Fruit fly (Drosophila melanogaster) whole organism, embryonic: ENCODE data around the gene htk.

Experiments used
- CG10209 ChIP-seq: fragments of 200-800 bp; sonication (Bioruptor generic); optimal IDR thresholded peaks from 3 replicates; lab custom pipeline; 2017; ENCODE audit warnings: missing biosample characterization, mild to moderate bottlenecking, missing genetic modification characterization, missing genetic modification reagents
- CG10654 ChIP-seq: fragments of 200-800 bp; sonication (Bioruptor generic); optimal IDR thresholded peaks from 2 replicates; lab custom pipeline; 2016; ENCODE audit warnings: missing biosample characterization, missing genetic modification characterization
- CG11456 ChIP-seq: fragments of 200-800 bp; sonication (Bioruptor generic); IDR thresholded peaks from 3 replicates; pipeline ENCODE4 v1.3.6; 2022; ENCODE audit warnings: missing biosample characterization, missing genetic modification characterization
- CG12219 ChIP-seq: fragments of 200-800 bp; sonication (Bioruptor generic); optimal IDR thresholded peaks from 3 replicates; lab custom pipeline; 2018; ENCODE audit warnings: missing biosample characterization, mild to moderate bottlenecking, missing genetic modification characterization
- CG1233 ChIP-seq: fragments of 200-800 bp; sonication (Bioruptor generic); optimal IDR thresholded peaks from 4 replicates; lab custom pipeline; 2018; ENCODE audit warnings: missing biosample characterization, mild to moderate bottlenecking, missing genetic modification characterization
- CG13894 ChIP-seq: fragments of 200-800 bp; sonication (Bioruptor generic); optimal IDR thresholded peaks from 3 replicates; lab custom pipeline; 2018; ENCODE audit warnings: missing biosample characterization, mild to moderate bottlenecking, missing genetic modification characterization, moderate library complexity
- CG15601 ChIP-seq: fragments of 200-800 bp; sonication (Bioruptor generic); optimal IDR thresholded peaks from 3 replicates; lab custom pipeline; 2019; ENCODE audit warnings: missing biosample characterization, mild to moderate bottlenecking, missing genetic modification characterization, moderate library complexity
- CG17802 ChIP-seq: fragments of 200-800 bp; sonication (Bioruptor generic); optimal IDR thresholded peaks from 2 replicates; lab custom pipeline; 2018; ENCODE audit warnings: missing biosample characterization, mild to moderate bottlenecking, missing genetic modification characterization, moderate library complexity
- CG17912 ChIP-seq: fragments of 200-800 bp; sonication (Bioruptor generic); optimal IDR thresholded peaks from 2 replicates; lab custom pipeline; 2018; ENCODE audit warnings: missing biosample characterization, mild to moderate bottlenecking, missing genetic modification characterization
- CG2202 ChIP-seq: fragments of 200-800 bp; sonication (Bioruptor generic); optimal IDR thresholded peaks from 2 replicates; lab custom pipeline; 2018; ENCODE audit warnings: missing biosample characterization, mild to moderate bottlenecking, missing genetic modification characterization
- CG34376 ChIP-seq: fragments of 200-800 bp; sonication (Bioruptor generic); optimal IDR thresholded peaks from 2 replicates; lab custom pipeline; 2018; ENCODE audit warnings: missing biosample characterization, mild to moderate bottlenecking, missing genetic modification characterization
- CG4404 ChIP-seq: fragments of 200-800 bp; sonication (Bioruptor generic); IDR thresholded peaks from 2 replicates; pipeline ENCODE4 v1.3.6; 2022; ENCODE audit warnings: missing biosample characterization, missing genetic modification characterization
- CG6765 ChIP-seq: fragments of 200-800 bp; sonication (Bioruptor generic); optimal IDR thresholded peaks from 3 replicates; lab custom pipeline; 2017; ENCODE audit warnings: missing biosample characterization, mild to moderate bottlenecking, missing genetic modification characterization
- CG7928 ChIP-seq: fragments of 200-800 bp; sonication (Bioruptor generic); optimal IDR thresholded peaks from 2 replicates; lab custom pipeline; 2017; ENCODE audit warnings: missing biosample characterization, mild to moderate bottlenecking, missing genetic modification characterization
- CG9817 ChIP-seq: fragments of 200-800 bp; sonication (Bioruptor generic); optimal IDR thresholded peaks from 2 replicates; lab custom pipeline; 2018; ENCODE audit warnings: missing biosample characterization, mild to moderate bottlenecking, missing genetic modification characterization, moderate library complexity
- Dek ChIP-seq: fragments of 200-800 bp; sonication (Bioruptor generic); optimal IDR thresholded peaks from 3 replicates; lab custom pipeline; 2019; ENCODE audit warnings: missing biosample characterization, mild to moderate bottlenecking, missing genetic modification characterization, moderate library complexity
- Dll ChIP-seq: fragments of 200-800 bp; sonication (Bioruptor generic); IDR thresholded peaks from 4 replicates; pipeline ENCODE4 v1.3.6; 2022; ENCODE audit warnings: missing biosample characterization, missing genetic modification characterization; ENCODE audit not compliant: partially characterized antibody
- Fer3 ChIP-seq: fragments of 200-800 bp; sonication (Bioruptor generic); optimal IDR thresholded peaks from 2 replicates; lab custom pipeline; 2018; ENCODE audit warnings: missing biosample characterization, mild to moderate bottlenecking, missing genetic modification characterization, moderate library complexity
- H15 ChIP-seq: fragments of 200-800 bp; sonication (Bioruptor generic); IDR thresholded peaks from 3 replicates; pipeline ENCODE4 v1.3.6; 2022; ENCODE audit warnings: missing biosample characterization, missing genetic modification characterization
- NC2β ChIP-seq: fragments of 200-800 bp; sonication (Bioruptor generic); optimal IDR thresholded peaks from 2 replicates; lab custom pipeline; 2016; ENCODE audit warnings: missing biosample characterization, missing genetic modification characterization
- Neu2 ChIP-seq: fragments of 200-800 bp; sonication (Bioruptor generic); optimal IDR thresholded peaks from 3 replicates; lab custom pipeline; 2016; ENCODE audit warnings: missing biosample characterization, missing genetic modification characterization, borderline replicate concordance
- Oli ChIP-seq: fragments of 200-800 bp; sonication (Bioruptor generic); optimal IDR thresholded peaks from 2 replicates; lab custom pipeline; 2018; ENCODE audit warnings: missing biosample characterization, mild to moderate bottlenecking, missing genetic modification characterization, moderate library complexity
- Ptx1 ChIP-seq: fragments of 200-800 bp; sonication (Bioruptor generic); IDR thresholded peaks from 2 replicates; pipeline ENCODE4 v1.3.6; 2022; ENCODE audit warnings: missing biosample characterization, missing genetic modification characterization
- Ssrp ChIP-seq: fragments of 200-800 bp; sonication (Bioruptor generic); optimal IDR thresholded peaks from 2 replicates; lab custom pipeline; 2018; ENCODE audit warnings: missing biosample characterization, mild to moderate bottlenecking, missing genetic modification characterization, moderate library complexity
- al ChIP-seq: fragments of 200-800 bp; sonication (Bioruptor generic); IDR thresholded peaks from 2 replicates; pipeline ENCODE4 v1.3.6; 2022; ENCODE audit warnings: missing biosample characterization, missing genetic modification characterization
- ci ChIP-seq: fragments of 200-800 bp; sonication (Bioruptor generic); IDR thresholded peaks from 3 replicates; pipeline ENCODE4 v1.3.6; 2022; ENCODE audit warnings: missing biosample characterization, missing genetic modification characterization
- cwo ChIP-seq: fragments of 200-800 bp; sonication (Bioruptor generic); optimal IDR thresholded peaks from 3 replicates; lab custom pipeline; 2017; ENCODE audit warnings: missing biosample characterization, missing genetic modification characterization, mild to moderate bottlenecking, moderate library complexity, missing genetic modification reagents
- dpn ChIP-seq, 2 experiments: fragments of 200-800 bp; sonication (Bioruptor generic); optimal IDR thresholded peaks; 3 replicates each; lab custom pipeline; 2016; ENCODE audit warnings: missing biosample characterization in 2 of 2, missing genetic modification characterization in 2 of 2
- ems ChIP-seq: fragments of 200-800 bp; sonication (Bioruptor generic); optimal IDR thresholded peaks from 3 replicates; lab custom pipeline; 2016; ENCODE audit warnings: missing biosample characterization, missing genetic modification characterization
- fd3F ChIP-seq: fragments of 200-800 bp; sonication (Bioruptor generic); optimal IDR thresholded peaks from 2 replicates; lab custom pipeline; 2018; ENCODE audit warnings: missing biosample characterization, mild to moderate bottlenecking, missing genetic modification characterization, moderate library complexity
- gcm2 ChIP-seq: fragments of 200-800 bp; sonication (Bioruptor generic); optimal IDR thresholded peaks from 2 replicates; lab custom pipeline; 2016; ENCODE audit warnings: missing biosample characterization, missing genetic modification characterization
- gem ChIP-seq: fragments of 200-800 bp; sonication (Bioruptor generic); optimal IDR thresholded peaks from 2 replicates; lab custom pipeline; 2019; ENCODE audit warnings: missing biosample characterization, mild to moderate bottlenecking, missing genetic modification characterization, moderate library complexity
- grau ChIP-seq: fragments of 200-800 bp; optimal IDR thresholded peaks from 3 replicates; lab custom pipeline; 2019; ENCODE audit warnings: missing biosample characterization, mild to moderate bottlenecking, missing genetic modification characterization, moderate library complexity
- grn ChIP-seq: fragments of 200-800 bp; sonication (Bioruptor generic); optimal IDR thresholded peaks from 3 replicates; lab custom pipeline; 2017; ENCODE audit warnings: missing biosample characterization, missing genetic modification characterization
- ham ChIP-seq: fragments of 200-800 bp; sonication (Bioruptor generic); IDR thresholded peaks from 2 replicates; pipeline ENCODE4 v1.3.6; 2022; ENCODE audit warnings: missing biosample characterization, missing genetic modification characterization
- klu ChIP-seq: fragments of 200-800 bp; sonication (Bioruptor generic); IDR thresholded peaks from 2 replicates; pipeline ENCODE4 v1.3.6; 2022; ENCODE audit warnings: missing biosample characterization, missing genetic modification characterization
- lab ChIP-seq: fragments of 200-800 bp; sonication (Bioruptor generic); optimal IDR thresholded peaks from 3 replicates; lab custom pipeline; 2017; ENCODE audit warnings: missing biosample characterization, missing genetic modification characterization, mild to moderate bottlenecking, moderate library complexity, missing genetic modification reagents
- lmd ChIP-seq: fragments of 200-800 bp; sonication (Bioruptor generic); IDR thresholded peaks from 2 replicates; pipeline ENCODE4 v1.3.6; 2022; ENCODE audit warnings: missing biosample characterization, missing genetic modification characterization
- lola ChIP-seq, 3 experiments: fragments of >200 bp in 2 of 3; fragments of 200-800 bp in 1 of 3; sonication (Bioruptor generic) in 1 of 3; optimal IDR thresholded peaks; 2 replicates each; lab custom pipeline; 2017 to 2019; ENCODE audit warnings: missing biosample characterization in 3 of 3, missing genetic modification characterization in 3 of 3, mild to moderate bottlenecking in 1 of 3, moderate library complexity in 1 of 3
- mld ChIP-seq: fragments of 200-800 bp; sonication (Bioruptor generic); IDR thresholded peaks from 3 replicates; pipeline ENCODE4 v1.3.6; 2022; ENCODE audit warnings: missing biosample characterization, missing genetic modification characterization; ENCODE audit not compliant: partially characterized antibody
- org-1 ChIP-seq: fragments of 200-800 bp; sonication (Bioruptor generic); optimal IDR thresholded peaks from 2 replicates; lab custom pipeline; 2017; ENCODE audit warnings: missing biosample characterization, missing genetic modification characterization
- p53 ChIP-seq: fragments of 200-800 bp; sonication (Bioruptor generic); optimal IDR thresholded peaks from 2 replicates; lab custom pipeline; 2016; ENCODE audit warnings: missing biosample characterization, missing genetic modification characterization
- pho ChIP-seq: fragments of 200-800 bp; sonication (Bioruptor generic); optimal IDR thresholded peaks from 2 replicates; lab custom pipeline; 2016; ENCODE audit warnings: missing biosample characterization, missing genetic modification characterization
- pita ChIP-seq: fragments of 200-800 bp; sonication (Bioruptor generic); optimal IDR thresholded peaks from 2 replicates; lab custom pipeline; 2017; ENCODE audit warnings: missing biosample characterization, mild to moderate bottlenecking, missing genetic modification characterization
- psq ChIP-seq: fragments of 200-800 bp; sonication (Bioruptor generic); optimal IDR thresholded peaks from 2 replicates; lab custom pipeline; 2017; ENCODE audit warnings: missing biosample characterization, missing genetic modification characterization
- pum ChIP-seq: fragments of 200-800 bp; sonication (Bioruptor generic); optimal IDR thresholded peaks from 2 replicates; lab custom pipeline; 2016; ENCODE audit warnings: missing biosample characterization, missing genetic modification characterization
- sc ChIP-seq, 3 experiments: fragments of >200 bp in 2 of 3; fragments of 200-800 bp in 1 of 3; sonication (Bioruptor generic) in 1 of 3; optimal IDR thresholded peaks; 2 replicates in 2 of 3; 3 replicates in 1 of 3; lab custom pipeline; 2017; ENCODE audit warnings: mild to moderate bottlenecking in 1 of 3, missing biosample characterization in 1 of 3, missing genetic modification characterization in 1 of 3, missing genetic modification reagents in 1 of 3
- shn ChIP-seq: fragments of 200-800 bp; sonication (Bioruptor generic); optimal IDR thresholded peaks from 3 replicates; lab custom pipeline; 2016; ENCODE audit warnings: missing biosample characterization, missing genetic modification characterization
- tll ChIP-seq, 2 experiments: fragments of 200-800 bp in 1 of 2; fragments of >200 bp in 1 of 2; sonication (Bioruptor generic) in 1 of 2; optimal IDR thresholded peaks; 2 replicates each; lab custom pipeline; 2017 to 2019; ENCODE audit warnings: missing biosample characterization in 2 of 2, missing genetic modification characterization in 2 of 2, mild to moderate bottlenecking in 1 of 2, moderate library complexity in 1 of 2
- twi ChIP-seq: fragments of 200-800 bp; optimal IDR thresholded peaks from 2 replicates; lab custom pipeline; 2019; ENCODE audit warnings: missing biosample characterization, mild to moderate bottlenecking, missing genetic modification characterization, moderate library complexity

The htk gene

dm6 chrX:18837046-18837445, 6.4 kb upstream of the htk start (continued):
- TF ChIP-seq CG1233 (GFP tag; lab: Kevin White, UChicago) = no peak
- no peak for TF ChIP-seq CG13894 (tag; lab: Kevin White, UChicago)
- TF ChIP-seq CG7928 (GFP tag; lab: Kevin White, UChicago) = no peak
- no peak for TF ChIP-seq CG10209 (GFP tag; lab: Kevin White, UChicago)
- peak; percentile 44 for TF ChIP-seq Oli (tag; lab: Kevin White, UChicago)
- TF ChIP-seq CG15601 (tag; lab: Kevin White, UChicago) = no peak
- peak; percentile 33 for TF ChIP-seq pum (GFP tag; lab: Kevin White, UChicago)
- no peak for TF ChIP-seq twi (tag; lab: Kevin White, UChicago)
- TF ChIP-seq CG17802 (tag; lab: Kevin White, UChicago) = no peak
- peak; percentile 77 for TF ChIP-seq Ptx1 (GFP tag; lab: Robert Waterston, UW)
- no peak for TF ChIP-seq pho (GFP tag; lab: Kevin White, UChicago)
- no peak for TF ChIP-seq CG11456
- peak; percentile 63 for TF ChIP-seq CG4404 (GFP tag; lab: Robert Waterston, UW)
- TF ChIP-seq pita = no peak
- no peak for TF ChIP-seq ham (GFP tag; lab: Robert Waterston, UW)
- TF ChIP-seq Neu2 (GFP tag; lab: Kevin White, UChicago) = no peak
- TF ChIP-seq CG10654 = no peak
- peak; percentile 56 for TF ChIP-seq CG12219
- TF ChIP-seq cwo (GFP tag; lab: Kevin White, UChicago) = no peak
- TF ChIP-seq CG17912 = no peak
- TF ChIP-seq sc (optimal IDR thresholded peaks at IDR 0.05; lab: Kevin White, UChicago) = no peak
- no peak for TF ChIP-seq sc (GFP tag; optimal IDR thresholded peaks at IDR 0.05; lab: Kevin White, UChicago)
- TF ChIP-seq gcm2 (GFP tag; lab: Kevin White, UChicago) = no peak
- peak; percentile 37 for TF ChIP-seq shn
- peak; percentile 46 for TF ChIP-seq CG9817 (tag; lab: Kevin White, UChicago)
- TF ChIP-seq al (GFP tag; lab: Robert Waterston, UW) = no peak
- no peak for TF ChIP-seq psq (GFP tag; lab: Kevin White, UChicago)
- TF ChIP-seq lmd (GFP tag; lab: Robert Waterston, UW) = peak; percentile 64
- TF ChIP-seq Dll (GFP tag; lab: Robert Waterston, UW) = no peak
- no peak for TF ChIP-seq CG6765 (GFP tag; lab: Kevin White, UChicago)
- TF ChIP-seq ems (GFP tag; lab: Kevin White, UChicago) = no peak
- peak in 1 of 3 experiments; percentile 28 for TF ChIP-seq lola (GFP tag; optimal IDR thresholded peaks at IDR 0.05; lab: Kevin White, UChicago)
- TF ChIP-seq grn (GFP tag; lab: Kevin White, UChicago) = peak; percentile 62
- no peak for TF ChIP-seq NC2β (GFP tag; lab: Kevin White, UChicago)
- no peak for TF ChIP-seq tll (GFP tag; optimal IDR thresholded peaks at IDR 0.05; lab: Kevin White, UChicago)
- 0 out of 3 replicates have a peak, but pooled peaks have one; percentile 61 for TF ChIP-seq ci (GFP tag; lab: Robert Waterston, UW)
- TF ChIP-seq CG34376 (GFP tag; lab: Kevin White, UChicago) = no peak
- TF ChIP-seq grau (tag; lab: Kevin White, UChicago) = peak; percentile 57
- TF ChIP-seq Dek (tag; lab: Kevin White, UChicago) = peak; percentile 16
- TF ChIP-seq klu = peak; percentile 14; the same call in 1 of the 2 replicates
- TF ChIP-seq fd3F (GFP tag; lab: Kevin White, UChicago) = no peak
- TF ChIP-seq dpn (GFP tag; optimal IDR thresholded peaks at IDR 0.05; lab: Kevin White, UChicago) = peak; percentile 41 to 42
- peak; percentile 66 for TF ChIP-seq gem (tag; lab: Kevin White, UChicago)
- TF ChIP-seq lab = no peak
- TF ChIP-seq H15 (GFP tag; lab: Robert Waterston, UW) = 0 out of 3 replicates have a peak, but pooled peaks have one; percentile 56
- no peak for TF ChIP-seq mld (GFP tag; lab: Robert Waterston, UW)
- no peak for TF ChIP-seq Fer3 (tag; lab: Kevin White, UChicago)
- peak; percentile 2 for TF ChIP-seq org-1 (GFP tag; lab: Kevin White, UChicago)
- peak; percentile 41 for TF ChIP-seq Ssrp (tag; lab: Kevin White, UChicago)
- TF ChIP-seq p53 = no peak
- no peak for TF ChIP-seq CG2202 (tag; lab: Kevin White, UChicago)
